Fruit fly (Drosophila melanogaster): ENCODE results near the gene pkm.

pkm gene

DNA sequence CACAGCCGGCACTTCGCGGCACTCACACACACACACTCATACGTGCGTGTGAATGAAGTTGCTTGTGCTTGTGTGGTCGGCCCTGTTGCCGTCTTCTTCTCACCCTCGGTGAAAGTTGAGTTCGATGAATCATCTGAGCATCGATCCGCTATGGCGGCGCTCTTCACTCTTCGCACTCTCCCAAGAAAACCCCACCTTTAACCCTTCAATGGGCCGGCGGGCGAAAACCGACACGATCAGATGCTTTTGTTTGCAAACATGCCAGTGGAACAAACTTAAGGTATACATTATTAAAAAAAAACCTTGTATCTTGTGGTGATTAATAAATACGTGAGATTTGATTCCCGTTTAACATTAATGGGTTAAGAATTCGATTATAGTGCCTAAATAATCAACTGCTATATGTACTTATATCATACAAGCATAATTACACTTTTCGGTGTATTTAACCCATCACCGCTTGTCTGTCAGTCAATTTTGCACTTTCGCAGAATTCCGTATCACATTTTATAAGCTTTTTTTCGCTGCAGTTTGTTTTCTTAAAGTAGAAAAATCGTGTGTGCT is 16.9 kb upstream of the pkm start (continued):
- no peak for TF ChIP-seq crp (GFP tag; optimal IDR thresholded peaks at IDR 0.05)
- peak; percentile 64 for TF ChIP-seq CG10959 (GFP tag; IDR thresholded peaks at IDR 0.05)
- no peak for TF ChIP-seq Meics (GFP tag; optimal IDR thresholded peaks at IDR 0.05)
- TF ChIP-seq CkIIα-i1 (GFP tag; IDR thresholded peaks at IDR 0.05), result no peak
- TF ChIP-seq Xrp1 (GFP tag; IDR thresholded peaks at IDR 0.05), result peak; percentile 25; the same call in 1 of the 2 replicates
- TF ChIP-seq prd (optimal IDR thresholded peaks at IDR 0.05), result no peak
- 0 out of 3 replicates have a peak, but pooled peaks have one; percentile 7 for TF ChIP-seq prd (GFP tag; IDR thresholded peaks at IDR 0.05)
- TF ChIP-seq CG34422 (GFP tag; IDR thresholded peaks at IDR 0.05), result peak; percentile 31; the same call in 1 of the 3 replicates
- TF ChIP-seq cwo (GFP tag; optimal IDR thresholded peaks at IDR 0.05), result no peak

DNA sequence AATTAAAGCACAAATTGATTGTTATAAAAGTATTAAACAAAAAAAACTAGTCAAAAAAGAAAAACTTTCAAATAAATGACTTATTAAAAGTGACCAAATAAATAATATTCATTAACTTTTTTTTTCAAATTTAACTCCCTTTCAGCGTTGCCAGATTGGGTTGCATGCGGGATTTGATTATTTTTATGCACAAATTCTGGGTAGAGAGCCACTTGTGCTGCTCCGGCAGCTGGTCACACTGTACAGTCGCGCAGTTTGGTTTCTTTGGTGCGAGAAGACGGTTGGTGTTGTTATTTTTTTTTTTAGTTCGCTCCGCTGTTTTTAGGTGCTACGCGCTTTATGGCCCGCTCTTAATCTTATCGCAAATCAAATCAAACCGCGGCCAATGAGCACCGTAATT is 15.6 kb upstream of the pkm start, which contains the start of gene rho-4:
TSS of gene rho-4 (plus strand) at position 250 of the 400 bp plus-strand sequence.
- TF ChIP-seq CG42726 (GFP tag; IDR thresholded peaks at IDR 0.05; ENCODE audit: partially characterized antibody), result 0 out of 2 replicates have a peak, but pooled peaks have one; percentile 28
- TF ChIP-seq Jarid2 (GFP tag; optimal IDR thresholded peaks at IDR 0.05), result peak; percentile 44
- peak; percentile 20; the same call in 1 of the 2 replicates for TF ChIP-seq vvl (GFP tag; IDR thresholded peaks at IDR 0.05)
- TF ChIP-seq ci (GFP tag; IDR thresholded peaks at IDR 0.05), result peak; percentile 39; the same call in 1 of the 3 replicates
- TF ChIP-seq ken (GFP tag; IDR thresholded peaks at IDR 0.05), result 0 out of 3 replicates have a peak, but pooled peaks have one; percentile 20
- peak; percentile 26; the same call in 1 of the 2 replicates for TF ChIP-seq Rfx (GFP tag; IDR thresholded peaks at IDR 0.05)
- TF ChIP-seq CG13287 (GFP tag; IDR thresholded peaks at IDR 0.05; ENCODE audit: partially characterized antibody), result peak; percentile 47; the same call in 1 of the 2 replicates
- peak; percentile 45 for TF ChIP-seq Dref (GFP tag; IDR thresholded peaks at IDR 0.05)
- peak; percentile 36; the same call in 1 of the 2 replicates for TF ChIP-seq CG11085 (GFP tag; IDR thresholded peaks at IDR 0.05)
- 0 out of 3 replicates have a peak, but pooled peaks have one; percentile 10 for TF ChIP-seq CG6791 (GFP tag; IDR thresholded peaks at IDR 0.05; ENCODE audit: partially characterized antibody)
- 0 out of 2 replicates have a peak, but pooled peaks have one; percentile 28 for TF ChIP-seq Scr (GFP tag; IDR thresholded peaks at IDR 0.05; ENCODE audit: partially characterized antibody)
- peak; percentile 73 for TF ChIP-seq CG3847 (GFP tag; IDR thresholded peaks at IDR 0.05)
- peak; percentile 16 for TF ChIP-seq Myb (GFP tag; optimal IDR thresholded peaks at IDR 0.05)
- TF ChIP-seq CG32772 (GFP tag; IDR thresholded peaks at IDR 0.05), result 0 out of 2 replicates have a peak, but pooled peaks have one; percentile 29
- TF ChIP-seq Gug (GFP tag; IDR thresholded peaks at IDR 0.05), result 0 out of 4 replicates have a peak, but pooled peaks have one; percentile 2
- peak; percentile 42 for TF ChIP-seq MBD-R2 (GFP tag; IDR thresholded peaks at IDR 0.05)
- TF ChIP-seq row (GFP tag; IDR thresholded peaks at IDR 0.05), result peak; percentile 38; the same call in 2 of the 3 replicates
- TF ChIP-seq CG16813 (GFP tag; IDR thresholded peaks at IDR 0.05; ENCODE audit: partially characterized antibody), result 0 out of 3 replicates have a peak, but pooled peaks have one; percentile 12
- TF ChIP-seq sob (GFP tag; IDR thresholded peaks at IDR 0.05), result 0 out of 2 replicates have a peak, but pooled peaks have one; percentile 23
- peak; percentile 53 for TF ChIP-seq gfzf (GFP tag; optimal IDR thresholded peaks at IDR 0.05)
- TF ChIP-seq E2f2 (GFP tag; IDR thresholded peaks at IDR 0.05), result peak; percentile 82
- peak; percentile 26; the same call in 1 of the 2 replicates for TF ChIP-seq CG32532 (GFP tag; IDR thresholded peaks at IDR 0.05)
- TF ChIP-seq amos (GFP tag; IDR thresholded peaks at IDR 0.05; ENCODE audit: partially characterized antibody), result peak; percentile 45; the same call in 1 of the 2 replicates
- TF ChIP-seq zfh1 (GFP tag; IDR thresholded peaks at IDR 0.05), result 0 out of 3 replicates have a peak, but pooled peaks have one; percentile 6
- peak; percentile 39 for TF ChIP-seq grn (GFP tag; optimal IDR thresholded peaks at IDR 0.05)

DNA sequence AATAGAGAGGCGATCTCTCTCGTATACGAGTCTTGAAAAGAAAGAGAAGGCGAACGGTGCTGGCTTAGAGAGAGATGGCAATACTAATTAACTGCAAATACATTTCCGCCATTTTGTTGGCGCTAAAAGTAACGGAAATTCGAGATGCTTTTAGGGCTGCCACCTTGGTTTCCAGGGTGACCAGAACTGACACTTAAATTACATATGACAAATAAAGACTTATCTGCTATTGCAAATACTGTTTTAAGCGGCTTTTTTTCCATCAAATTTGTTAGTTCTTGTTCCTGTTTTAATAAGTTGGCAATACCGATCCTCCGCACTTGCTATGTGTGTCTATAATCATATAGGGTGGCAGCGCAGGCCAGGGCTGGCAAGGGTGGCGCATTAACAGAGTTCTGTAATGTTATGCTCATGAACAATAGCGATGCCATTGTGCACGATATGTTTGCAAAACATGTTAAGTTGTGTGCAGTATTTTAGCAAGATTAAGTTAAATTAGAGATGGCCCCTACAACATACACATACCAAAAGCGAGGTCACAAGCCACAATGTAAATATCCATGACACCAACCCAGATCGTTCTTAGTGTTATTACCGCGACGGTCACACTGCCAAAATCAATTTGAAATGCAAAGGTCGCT is 3.7 kb downstream of the pkm start, which contains the start of gene nod:
TSS of gene nod (plus strand) at position 573 of the 641 bp plus-strand sequence.
- peak; percentile 46 for TF ChIP-seq cwo (GFP tag; optimal IDR thresholded peaks at IDR 0.05)
- TF ChIP-seq Ets97D (GFP tag; optimal IDR thresholded peaks at IDR 0.05), result peak; percentile 94
- TF ChIP-seq dimm (GFP tag; IDR thresholded peaks at IDR 0.05), result no peak
- peak; percentile 8 for TF ChIP-seq oc (tag; optimal IDR thresholded peaks at IDR 0.05)
- peak; percentile 65 for TF ChIP-seq bab2 (GFP tag; optimal IDR thresholded peaks at IDR 0.05)
- peak; percentile 57; the same call in 2 of the 3 replicates for TF ChIP-seq CG2889 (GFP tag; IDR thresholded peaks at IDR 0.05)
- TF ChIP-seq sisA (GFP tag; IDR thresholded peaks at IDR 0.05), result peak; percentile 66
- TF ChIP-seq vfl (GFP tag; optimal IDR thresholded peaks at IDR 0.05), result peak; percentile 17
- 0 out of 2 replicates have a peak, but pooled peaks have one; percentile 30 for TF ChIP-seq rib (GFP tag; IDR thresholded peaks at IDR 0.05)
- TF ChIP-seq aop (GFP tag; IDR thresholded peaks at IDR 0.05), result no peak
- TF ChIP-seq dan (GFP tag; IDR thresholded peaks at IDR 0.05), result no peak
- no peak for TF ChIP-seq CG8478 (optimal IDR thresholded peaks at IDR 0.05)
- peak; percentile 53; the same call in 1 of the 2 replicates for TF ChIP-seq CG32532 (GFP tag; IDR thresholded peaks at IDR 0.05)
- TF ChIP-seq Mad (GFP tag; optimal IDR thresholded peaks at IDR 0.05), result peak; percentile 44
- peak; percentile 27 for TF ChIP-seq CG4617 (GFP tag; optimal IDR thresholded peaks at IDR 0.05; ENCODE audit: borderline replicate concordance)
